Fruit fly (Drosophila melanogaster): ENCODE data around the gene CG33271.

Gene CG33271

DNA sequence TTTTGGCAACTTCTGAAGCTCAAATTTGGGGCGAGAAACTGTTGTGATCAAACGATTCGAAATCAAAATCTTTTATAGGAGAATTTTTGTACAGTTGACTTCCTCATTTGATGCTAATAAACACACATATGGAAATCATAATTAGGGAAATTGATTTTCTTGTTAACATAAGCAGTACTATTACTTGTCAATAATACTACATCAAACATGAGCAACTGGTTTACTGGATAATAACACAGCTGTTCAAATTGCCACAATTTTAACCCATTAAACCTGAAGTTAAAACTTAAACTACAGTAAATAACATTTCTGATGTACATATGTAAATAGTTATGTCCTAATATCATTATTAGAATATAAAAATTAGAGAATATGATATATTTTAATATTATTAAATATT is 2.6 kb upstream of the CG33271 start, which contains the start of gene CG43390 (continued):
- TF ChIP-seq MBD-R2 (GFP tag; IDR thresholded peaks at IDR 0.05) (no peak), CG17361 (GFP tag; IDR thresholded peaks at IDR 0.05) (peak; percentile 40; the same call in 1 of the 3 replicates), CG18476 (GFP tag; optimal IDR thresholded peaks at IDR 0.05) (no peak), CG33557 (GFP tag; optimal IDR thresholded peaks at IDR 0.05) (no peak), Hmr (GFP tag; optimal IDR thresholded peaks at IDR 0.05) (peak; percentile 86), CG11695 (GFP tag; IDR thresholded peaks at IDR 0.05) (peak; percentile 75), Fer1 (GFP tag; optimal IDR thresholded peaks at IDR 0.05) (peak; percentile 77), CG8281 (tag; optimal IDR thresholded peaks at IDR 0.05) (peak; percentile 14), CG15269 (tag; optimal IDR thresholded peaks at IDR 0.05) (peak; percentile 72), B-H2 (GFP tag; optimal IDR thresholded peaks at IDR 0.05) (peak; percentile 69), sima (GFP tag; optimal IDR thresholded peaks at IDR 0.05) (no peak), TFAM (GFP tag; optimal IDR thresholded peaks at IDR 0.05) (no peak), tgo (GFP tag; IDR thresholded peaks at IDR 0.05) (no peak), CG15514 (GFP tag; optimal IDR thresholded peaks at IDR 0.05) (peak; percentile 38), Bgb (GFP tag; IDR thresholded peaks at IDR 0.05; ENCODE audit: partially characterized antibody) (no peak), CG11247 (GFP tag; IDR thresholded peaks at IDR 0.05) (peak; percentile 28; the same call in 1 of the 2 replicates), ci (GFP tag; IDR thresholded peaks at IDR 0.05) (no peak), Hand (GFP tag; optimal IDR thresholded peaks at IDR 0.05) (peak; percentile 46), ATbp (GFP tag; optimal IDR thresholded peaks at IDR 0.05) (peak; percentile 69), CG10147 (GFP tag; optimal IDR thresholded peaks at IDR 0.05) (peak; percentile 78), hbn (GFP tag; IDR thresholded peaks at IDR 0.05; ENCODE audit: partially characterized antibody) (no peak), eyg (GFP tag; optimal IDR thresholded peaks at IDR 0.05) (peak; percentile 12), CG1233 (GFP tag; optimal IDR thresholded peaks at IDR 0.05) (peak; percentile 52), Optix (GFP tag; IDR thresholded peaks at IDR 0.05) (no peak), CG14667 (GFP tag; IDR thresholded peaks at IDR 0.05) (no peak), Dbx (GFP tag; IDR thresholded peaks at IDR 0.05) (no peak), CG18262 (tag; optimal IDR thresholded peaks at IDR 0.05) (no peak), zfh2 (GFP tag; optimal IDR thresholded peaks at IDR 0.05) (no peak), Opbp (GFP tag; IDR thresholded peaks at IDR 0.05; ENCODE audit: partially characterized antibody) (no peak), bab2 (GFP tag; optimal IDR thresholded peaks at IDR 0.05) (peak; percentile 35), Xrp1 (GFP tag; IDR thresholded peaks at IDR 0.05) (peak; percentile 37), CG8478 (optimal IDR thresholded peaks at IDR 0.05) (no peak), Sry-β (GFP tag; optimal IDR thresholded peaks at IDR 0.05) (no peak), CG3065 (GFP tag; optimal IDR thresholded peaks at IDR 0.05) (no peak), yki (optimal IDR thresholded peaks at IDR 0.05) (no peak), Asciz (GFP tag; optimal IDR thresholded peaks at IDR 0.05) (peak; percentile 87), Taf1 (GFP tag; IDR thresholded peaks at IDR 0.05) (no peak), CG6765 (GFP tag; optimal IDR thresholded peaks at IDR 0.05) (peak; percentile 70), CG12659 (GFP tag; optimal IDR thresholded peaks at IDR 0.05) (peak; percentile 45), CG11456 (GFP tag; IDR thresholded peaks at IDR 0.05) (no peak), Neu2 (GFP tag; optimal IDR thresholded peaks at IDR 0.05; ENCODE audit: borderline replicate concordance) (no peak), CG14014 (GFP tag; IDR thresholded peaks at IDR 0.05) (peak; percentile 63; the same call in 1 of the 2 replicates), CG12155 (GFP tag; optimal IDR thresholded peaks at IDR 0.05) (no peak), CG12391 (tag; optimal IDR thresholded peaks at IDR 0.05) (peak; percentile 5), CG1529 (GFP tag; optimal IDR thresholded peaks at IDR 0.05) (no peak), da (GFP tag; optimal IDR thresholded peaks at IDR 0.05) (no peak), CG9817 (tag; optimal IDR thresholded peaks at IDR 0.05) (peak; percentile 40), CG13894 (tag; optimal IDR thresholded peaks at IDR 0.05) (peak; percentile 79), CG6683 (GFP tag; optimal IDR thresholded peaks at IDR 0.05) (peak; percentile 7), CG8388 (GFP tag; optimal IDR thresholded peaks at IDR 0.05) (no peak), CG6854 (GFP tag; optimal IDR thresholded peaks at IDR 0.05) (peak; percentile 53)

Data from whole organism, embryonic.